Fruit fly (Drosophila melanogaster): ENCODE results near the gene CG7443.

The CG7443 gene

dm6 chr3R:8355579-8355978 lies 31.5 kb downstream of the CG7443 start (continued):
- TF ChIP-seq BtbVII (GFP tag; optimal IDR thresholded peaks at IDR 0.05) = peak; percentile 95
- TF ChIP-seq Antp (GFP tag; optimal IDR thresholded peaks at IDR 0.05) = peak; percentile 96
- peak; percentile 95 for TF ChIP-seq schlank (tag; optimal IDR thresholded peaks at IDR 0.05)
- peak; percentile 94 for TF ChIP-seq Hand (GFP tag; optimal IDR thresholded peaks at IDR 0.05)
- TF ChIP-seq chif (GFP tag; optimal IDR thresholded peaks at IDR 0.05) = peak; percentile 90 to 91
- peak; percentile 92 for TF ChIP-seq slou (GFP tag; optimal IDR thresholded peaks at IDR 0.05)
- peak; percentile 83; the same call in 2 of the 3 replicates for TF ChIP-seq otp (GFP tag; IDR thresholded peaks at IDR 0.05)
- peak; percentile 96 for TF ChIP-seq CG9817 (tag; optimal IDR thresholded peaks at IDR 0.05)
- TF ChIP-seq Lpt (GFP tag; optimal IDR thresholded peaks at IDR 0.05) = no peak
- TF ChIP-seq CG3281 (GFP tag; optimal IDR thresholded peaks at IDR 0.05) = peak; percentile 96
- peak; percentile 99 for TF ChIP-seq sens (GFP tag)
- TF ChIP-seq CG7372 (GFP tag; IDR thresholded peaks at IDR 0.05) = peak; percentile 83
- TF ChIP-seq Mad (GFP tag; optimal IDR thresholded peaks at IDR 0.05) = peak; percentile 86
- no peak for TF ChIP-seq hbn (GFP tag; IDR thresholded peaks at IDR 0.05; ENCODE audit: partially characterized antibody)
- peak; percentile 87 for TF ChIP-seq CG11560 (tag; IDR thresholded peaks at IDR 0.05)
- TF ChIP-seq CG17385 (GFP tag; optimal IDR thresholded peaks at IDR 0.05) = peak; percentile 92
- peak; percentile 94 for TF ChIP-seq pum (GFP tag; optimal IDR thresholded peaks at IDR 0.05)
- TF ChIP-seq Asciz (GFP tag; optimal IDR thresholded peaks at IDR 0.05) = peak; percentile 94
- TF ChIP-seq CG3065 (GFP tag; optimal IDR thresholded peaks at IDR 0.05) = peak; percentile 75
- peak; percentile 90 for TF ChIP-seq Max (GFP tag; optimal IDR thresholded peaks at IDR 0.05)
- peak; percentile 72 for TF ChIP-seq CG17802 (tag; optimal IDR thresholded peaks at IDR 0.05)
- no peak for TF ChIP-seq Hr39 (optimal IDR thresholded peaks at IDR 0.05)
- peak; percentile 75 for TF ChIP-seq Jarid2 (GFP tag; optimal IDR thresholded peaks at IDR 0.05)
- TF ChIP-seq B-H1 (GFP tag; IDR thresholded peaks at IDR 0.05) = peak; percentile 92
- TF ChIP-seq CG8924 (tag; optimal IDR thresholded peaks at IDR 0.05) = peak; percentile 91
- TF ChIP-seq NfI (GFP tag; optimal IDR thresholded peaks at IDR 0.05) = peak; percentile 96
- peak; percentile 95 for TF ChIP-seq CG15269 (tag; optimal IDR thresholded peaks at IDR 0.05)
- peak; percentile 88 for TF ChIP-seq sima (GFP tag; optimal IDR thresholded peaks at IDR 0.05)

DNA sequence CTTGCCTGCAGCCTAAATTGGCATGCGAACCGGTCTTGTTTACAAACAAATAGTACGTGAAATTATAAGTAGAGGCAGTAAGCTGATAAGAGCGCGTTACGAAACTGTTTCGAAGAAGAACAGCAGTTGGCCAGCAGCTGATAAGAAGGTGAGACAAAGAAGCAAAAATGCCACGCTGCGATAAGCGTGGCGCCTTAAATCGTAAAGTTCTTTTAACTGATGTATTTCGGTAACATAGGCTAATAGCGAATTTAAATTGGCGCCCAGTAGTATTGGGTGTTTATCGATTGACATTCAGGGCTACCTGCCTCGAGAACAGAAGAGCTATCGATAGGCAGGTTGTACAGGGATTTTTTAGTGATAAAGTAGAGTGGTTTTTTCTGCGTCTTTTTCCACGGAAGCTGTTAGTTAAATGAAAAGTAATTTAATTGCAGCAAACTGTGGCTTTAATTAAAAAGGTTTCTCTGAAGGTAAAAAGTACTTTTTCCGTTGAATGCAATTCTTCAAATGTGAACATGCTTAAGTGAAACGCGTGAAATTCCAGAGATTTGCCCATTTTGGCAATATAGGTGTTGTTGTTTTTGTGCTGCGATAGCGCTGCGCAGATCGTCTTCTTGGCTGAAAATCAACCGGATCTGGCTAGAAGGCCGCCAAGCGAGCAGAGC lies 32.6 kb downstream of the CG7443 start, which contains the start of gene stck:
Gene stck (plus strand): TSS at position 353 of the 665 bp plus-strand sequence.
- TF ChIP-seq gce (GFP tag; IDR thresholded peaks at IDR 0.05) (no peak), CG1024 (GFP tag; IDR thresholded peaks at IDR 0.05) (no peak), Hr78 (GFP tag; optimal IDR thresholded peaks at IDR 0.05) (no peak), hbn (GFP tag; IDR thresholded peaks at IDR 0.05; ENCODE audit: partially characterized antibody) (0 out of 2 replicates have a peak, but pooled peaks have one; percentile 45), Bgb (GFP tag; IDR thresholded peaks at IDR 0.05; ENCODE audit: partially characterized antibody) (peak; percentile 67), Dp (GFP tag; optimal IDR thresholded peaks at IDR 0.05) (peak; percentile 94), Antp (GFP tag; optimal IDR thresholded peaks at IDR 0.05) (no peak), CG3281 (GFP tag; optimal IDR thresholded peaks at IDR 0.05) (no peak), Fer3 (tag; optimal IDR thresholded peaks at IDR 0.05) (no peak), CG1529 (GFP tag; optimal IDR thresholded peaks at IDR 0.05) (no peak), CG1602 (GFP tag; optimal IDR thresholded peaks at IDR 0.05) (no peak), CG12155 (GFP tag; optimal IDR thresholded peaks at IDR 0.05) (no peak), CG17912 (GFP tag; optimal IDR thresholded peaks at IDR 0.05) (peak; percentile 18), zen (tag; optimal IDR thresholded peaks at IDR 0.05) (peak; percentile 14), Hand (GFP tag; optimal IDR thresholded peaks at IDR 0.05) (no peak), Med (GFP tag) (peak; percentile 64), CG6254 (GFP tag; optimal IDR thresholded peaks at IDR 0.05) (no peak), caup (GFP tag; optimal IDR thresholded peaks at IDR 0.05; ENCODE audit: severe bottlenecking) (peak; percentile 17), CG2889 (GFP tag; IDR thresholded peaks at IDR 0.05) (no peak), z (GFP tag; IDR thresholded peaks at IDR 0.05) (no peak), Aef1 (GFP tag; IDR thresholded peaks at IDR 0.05) (0 out of 3 replicates have a peak, but pooled peaks have one; percentile 30), CG3407 (GFP tag; optimal IDR thresholded peaks at IDR 0.05) (peak; percentile 12), Hr39 (optimal IDR thresholded peaks at IDR 0.05) (no peak), CG11723 (GFP tag; optimal IDR thresholded peaks at IDR 0.05) (no peak), CG7963 (GFP tag; IDR thresholded peaks at IDR 0.05; ENCODE audit: partially characterized antibody) (peak; percentile 74; the same call in 2 of the 3 replicates), Mes4 (GFP tag; optimal IDR thresholded peaks at IDR 0.05) (no peak)
